Fruit fly (Drosophila melanogaster) whole organism, embryonic: Measurements from ENCODE around the gene CG16719.
A peak's percentile ranks its signal among the peaks of the same experiment; 100 is the strongest.

Experiments used
- Ada2b ChIP-seq: fragments of 200-800 bp; sonication (Bioruptor generic); IDR thresholded peaks from 2 replicates; pipeline ENCODE4 v1.3.6; 2022; ENCODE audit warnings: missing biosample characterization, missing genetic modification characterization
- Aef1 ChIP-seq: fragments of 200-800 bp; sonication (Bioruptor generic); IDR thresholded peaks from 3 replicates; pipeline ENCODE4 v1.3.6; 2022; ENCODE audit warnings: missing biosample characterization, missing genetic modification characterization
- C15 ChIP-seq: fragments of 200-800 bp; sonication (Bioruptor generic); IDR thresholded peaks from 3 replicates; pipeline ENCODE4 v1.3.6; 2022; ENCODE audit warnings: missing biosample characterization, missing genetic modification characterization
- CG10462 ChIP-seq: fragments of 200-800 bp; sonication (Bioruptor generic); optimal IDR thresholded peaks from 2 replicates; lab custom pipeline; 2016; ENCODE audit warnings: missing biosample characterization, missing genetic modification characterization
- CG10543 ChIP-seq: fragments of 200-800 bp; sonication (Bioruptor generic); optimal IDR thresholded peaks from 3 replicates; lab custom pipeline; 2017; ENCODE audit warnings: missing biosample characterization, mild to moderate bottlenecking, missing genetic modification characterization, moderate library complexity
- CG12104 ChIP-seq: fragments of 200-800 bp; sonication (Bioruptor generic); optimal IDR thresholded peaks from 3 replicates; lab custom pipeline; 2016; ENCODE audit warnings: missing biosample characterization, missing genetic modification characterization
- CG12219 ChIP-seq: fragments of 200-800 bp; sonication (Bioruptor generic); optimal IDR thresholded peaks from 3 replicates; lab custom pipeline; 2018; ENCODE audit warnings: missing biosample characterization, mild to moderate bottlenecking, missing genetic modification characterization
- CG12659 ChIP-seq: fragments of 200-800 bp; sonication (Bioruptor generic); optimal IDR thresholded peaks from 3 replicates; lab custom pipeline; 2017; ENCODE audit warnings: mild to moderate bottlenecking, missing biosample characterization, missing genetic modification reagents, missing genetic modification characterization
- CG13296 ChIP-seq: fragments of 200-800 bp; sonication (Bioruptor generic); optimal IDR thresholded peaks from 3 replicates; lab custom pipeline; 2018; ENCODE audit warnings: missing biosample characterization, mild to moderate bottlenecking, missing genetic modification characterization
- CG14050 ChIP-seq: fragments of 200-800 bp; sonication (Bioruptor generic); IDR thresholded peaks from 3 replicates; pipeline ENCODE4 v1.3.6; 2022; ENCODE audit warnings: missing biosample characterization, missing genetic modification characterization
- CG17186 ChIP-seq: fragments of 200-800 bp; sonication (Bioruptor generic); optimal IDR thresholded peaks from 3 replicates; lab custom pipeline; 2017; ENCODE audit warnings: missing biosample characterization, missing genetic modification reagents, missing genetic modification characterization
- CG17359 ChIP-seq: fragments of 200-800 bp; sonication (Bioruptor generic); optimal IDR thresholded peaks from 3 replicates; lab custom pipeline; 2018; ENCODE audit warnings: missing biosample characterization, mild to moderate bottlenecking, missing genetic modification characterization, moderate library complexity
- CG2120 ChIP-seq: fragments of 200-800 bp; sonication (Bioruptor generic); optimal IDR thresholded peaks from 3 replicates; lab custom pipeline; 2016; ENCODE audit warnings: missing biosample characterization, missing genetic modification characterization
- CG31224 ChIP-seq: fragments of 200-800 bp; sonication (Bioruptor generic); IDR thresholded peaks from 2 replicates; pipeline ENCODE4 v1.3.6; 2022; ENCODE audit warnings: missing biosample characterization, missing genetic modification characterization
- CG31365 ChIP-seq: fragments of 200-800 bp; sonication (Bioruptor generic); optimal IDR thresholded peaks from 2 replicates; lab custom pipeline; 2018; ENCODE audit warnings: missing biosample characterization, mild to moderate bottlenecking, missing genetic modification characterization
- CG31441 ChIP-seq: fragments of 200-800 bp; sonication (Bioruptor generic); IDR thresholded peaks from 2 replicates; pipeline ENCODE4 v1.3.6; 2022; ENCODE audit warnings: missing biosample characterization, missing genetic modification characterization
- CG34422 ChIP-seq: fragments of 200-800 bp; sonication (Bioruptor generic); IDR thresholded peaks from 3 replicates; pipeline ENCODE4 v1.3.6; 2022; ENCODE audit warnings: missing biosample characterization, missing genetic modification characterization
- CG4404 ChIP-seq: fragments of 200-800 bp; sonication (Bioruptor generic); IDR thresholded peaks from 2 replicates; pipeline ENCODE4 v1.3.6; 2022; ENCODE audit warnings: missing biosample characterization, missing genetic modification characterization
- CG4854 ChIP-seq: fragments of 200-800 bp; sonication (Bioruptor generic); optimal IDR thresholded peaks from 2 replicates; lab custom pipeline; 2016; ENCODE audit warnings: missing biosample characterization, missing genetic modification characterization, inconsistent platforms
- CG6254 ChIP-seq: fragments of 200-800 bp; sonication (Bioruptor generic); optimal IDR thresholded peaks from 3 replicates; lab custom pipeline; 2017; ENCODE audit warnings: mild to moderate bottlenecking, missing biosample characterization, missing genetic modification reagents, missing genetic modification characterization
- CG6689 ChIP-seq: fragments of 200-800 bp; sonication (Bioruptor generic); IDR thresholded peaks from 2 replicates; pipeline ENCODE4 v1.3.6; 2022; ENCODE audit warnings: missing biosample characterization, missing genetic modification characterization
- CG6813 ChIP-seq: fragments of 200-800 bp; sonication (Bioruptor generic); optimal IDR thresholded peaks from 2 replicates; lab custom pipeline; 2017; ENCODE audit warnings: missing biosample characterization, missing genetic modification characterization, mild to moderate bottlenecking, moderate library complexity, missing genetic modification reagents
- CG7745 ChIP-seq: fragments of 200-800 bp; sonication (Bioruptor generic); optimal IDR thresholded peaks from 2 replicates; lab custom pipeline; 2018; ENCODE audit warnings: missing biosample characterization, mild to moderate bottlenecking, missing genetic modification characterization, moderate library complexity
- Dek ChIP-seq: fragments of 200-800 bp; sonication (Bioruptor generic); optimal IDR thresholded peaks from 3 replicates; lab custom pipeline; 2019; ENCODE audit warnings: missing biosample characterization, mild to moderate bottlenecking, missing genetic modification characterization, moderate library complexity
- Dll ChIP-seq: fragments of 200-800 bp; sonication (Bioruptor generic); IDR thresholded peaks from 4 replicates; pipeline ENCODE4 v1.3.6; 2022; ENCODE audit warnings: missing biosample characterization, missing genetic modification characterization; ENCODE audit not compliant: partially characterized antibody
- Fer1 ChIP-seq: fragments of 200-800 bp; sonication (Bioruptor generic); optimal IDR thresholded peaks from 2 replicates; lab custom pipeline; 2017; ENCODE audit warnings: missing biosample characterization, mild to moderate bottlenecking, missing genetic modification characterization
- Fer2 ChIP-seq: fragments of 200-800 bp; sonication (Bioruptor generic); optimal IDR thresholded peaks from 2 replicates; lab custom pipeline; 2018; ENCODE audit warnings: missing biosample characterization, mild to moderate bottlenecking, missing genetic modification characterization, moderate library complexity
- Gug ChIP-seq: fragments of 200-800 bp; sonication (Bioruptor generic); IDR thresholded peaks from 4 replicates; pipeline ENCODE4 v1.3.6; 2022; ENCODE audit warnings: missing biosample characterization, missing genetic modification characterization
- HLH3B ChIP-seq: fragments of 200-800 bp; sonication (Bioruptor generic); IDR thresholded peaks from 2 replicates; pipeline ENCODE4 v1.3.6; 2022; ENCODE audit warnings: missing biosample characterization, missing genetic modification characterization
- Max ChIP-seq: fragments of 200-800 bp; sonication (Bioruptor generic); optimal IDR thresholded peaks from 2 replicates; lab custom pipeline; 2016; ENCODE audit warnings: missing biosample characterization, mild to moderate bottlenecking, missing genetic modification characterization
- Ravus ChIP-seq: fragments of 200-800 bp; sonication (Bioruptor generic); IDR thresholded peaks from 2 replicates; pipeline ENCODE4 v1.3.6; 2022; ENCODE audit warnings: missing biosample characterization, missing genetic modification characterization
- Scr ChIP-seq: fragments of 200-800 bp; sonication (Bioruptor generic); IDR thresholded peaks from 2 replicates; pipeline ENCODE4 v1.3.6; 2022; ENCODE audit warnings: missing biosample characterization, missing genetic modification characterization; ENCODE audit not compliant: partially characterized antibody
- Sox100B ChIP-seq: fragments of 200-800 bp; sonication (Bioruptor generic); optimal IDR thresholded peaks from 3 replicates; lab custom pipeline; 2018; ENCODE audit warnings: missing biosample characterization, mild to moderate bottlenecking, missing genetic modification characterization
- Sox102F ChIP-seq: fragments of 200-800 bp; sonication (Bioruptor generic); optimal IDR thresholded peaks from 2 replicates; lab custom pipeline; 2018; ENCODE audit warnings: missing biosample characterization, mild to moderate bottlenecking, missing genetic modification characterization, moderate library complexity
- Spps ChIP-seq: fragments of 200-800 bp; sonication (Bioruptor generic); optimal IDR thresholded peaks from 2 replicates; lab custom pipeline; 2018; ENCODE audit warnings: missing biosample characterization, mild to moderate bottlenecking, missing genetic modification characterization
- Sry-β ChIP-seq: fragments of 200-800 bp; sonication (Bioruptor generic); optimal IDR thresholded peaks from 2 replicates; lab custom pipeline; 2018; ENCODE audit warnings: missing biosample characterization, mild to moderate bottlenecking, missing genetic modification characterization, moderate library complexity
- ase ChIP-seq: fragments of 200-800 bp; sonication (Bioruptor generic); IDR thresholded peaks from 3 replicates; pipeline ENCODE4 v1.3.6; 2022; ENCODE audit warnings: missing biosample characterization, missing genetic modification characterization
- ato ChIP-seq: fragments of 200-800 bp; sonication (Bioruptor generic); IDR thresholded peaks from 2 replicates; pipeline ENCODE4 v1.3.6; 2022; ENCODE audit warnings: missing biosample characterization, missing genetic modification characterization; ENCODE audit not compliant: partially characterized antibody
- az2 ChIP-seq: fragments of 200-800 bp; sonication (Bioruptor generic); optimal IDR thresholded peaks from 3 replicates; lab custom pipeline; 2016; ENCODE audit warnings: missing biosample characterization, missing genetic modification characterization
- caup ChIP-seq: fragments of 200-800 bp; sonication (Bioruptor generic); optimal IDR thresholded peaks from 3 replicates; lab custom pipeline; 2017; ENCODE audit warnings: missing biosample characterization, mild to moderate bottlenecking, missing genetic modification characterization, moderate library complexity; ENCODE audit not compliant: severe bottlenecking
- exex ChIP-seq: fragments of 200-800 bp; sonication (Bioruptor generic); optimal IDR thresholded peaks from 4 replicates; lab custom pipeline; 2018; ENCODE audit warnings: missing biosample characterization, mild to moderate bottlenecking, missing genetic modification characterization, moderate library complexity
- fd96Cb ChIP-seq: fragments of 200-800 bp; sonication (Bioruptor generic); optimal IDR thresholded peaks from 2 replicates; lab custom pipeline; 2018; ENCODE audit warnings: missing biosample characterization, mild to moderate bottlenecking, missing genetic modification characterization, moderate library complexity
- mam ChIP-seq: fragments of 200-800 bp; sonication (Bioruptor generic); optimal IDR thresholded peaks from 3 replicates; lab custom pipeline; 2016; ENCODE audit warnings: missing biosample characterization, missing genetic modification characterization
- nau ChIP-seq: fragments of 200-800 bp; sonication (Bioruptor generic); optimal IDR thresholded peaks from 3 replicates; lab custom pipeline; 2017; ENCODE audit warnings: missing biosample characterization, mild to moderate bottlenecking, missing genetic modification characterization, missing genetic modification reagents
- nom ChIP-seq: fragments of 200-800 bp; sonication (Bioruptor generic); optimal IDR thresholded peaks from 2 replicates; lab custom pipeline; 2017; ENCODE audit warnings: missing biosample characterization, missing genetic modification characterization, mild to moderate bottlenecking, moderate library complexity, missing genetic modification reagents
- onecut ChIP-seq: fragments of 200-800 bp; sonication (Bioruptor generic); IDR thresholded peaks from 2 replicates; pipeline ENCODE4 v1.3.6; 2022; ENCODE audit warnings: missing biosample characterization, missing genetic modification characterization
- tll ChIP-seq, 2 experiments: fragments of 200-800 bp in 1 of 2; fragments of >200 bp in 1 of 2; sonication (Bioruptor generic) in 1 of 2; optimal IDR thresholded peaks; 2 replicates each; lab custom pipeline; 2017 to 2019; ENCODE audit warnings: missing biosample characterization in 2 of 2, missing genetic modification characterization in 2 of 2, mild to moderate bottlenecking in 1 of 2, moderate library complexity in 1 of 2
- unpg ChIP-seq: fragments of 200-800 bp; sonication (Bioruptor generic); optimal IDR thresholded peaks from 3 replicates; lab custom pipeline; 2018; ENCODE audit warnings: missing biosample characterization, mild to moderate bottlenecking, missing genetic modification characterization, moderate library complexity
- wdn ChIP-seq: fragments of 200-800 bp; sonication (Bioruptor generic); IDR thresholded peaks from 2 replicates; pipeline ENCODE4 v1.3.6; 2022; ENCODE audit warnings: missing biosample characterization, missing genetic modification characterization

The CG16719 gene

DNA sequence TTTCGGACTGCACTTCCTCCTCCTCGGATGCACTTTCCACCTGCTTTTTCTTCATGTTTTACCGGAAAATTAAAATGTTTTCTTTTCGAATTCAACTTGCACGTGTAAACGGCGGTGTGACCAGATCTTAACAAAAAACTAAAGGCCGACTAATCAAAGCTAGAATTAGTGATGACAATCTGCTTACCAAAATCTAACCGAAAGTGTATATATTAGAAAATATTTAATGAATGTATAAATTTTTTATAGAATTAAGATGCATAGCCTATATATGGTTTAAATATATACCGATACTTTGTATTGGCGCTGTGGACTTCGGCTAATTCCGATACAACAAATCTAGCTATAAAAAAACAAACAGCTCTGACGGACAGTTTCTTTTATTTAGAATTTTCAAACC lies 34.0 kb downstream of the CG16719 start, which contains the start of the genes CG18178 and CG14174 (continued):
- TF ChIP-seq ato (GFP tag; lab: Robert Waterston, UW) (no peak), mam (GFP tag; lab: Kevin White, UChicago) (peak; percentile 29), tll (GFP tag; optimal IDR thresholded peaks at IDR 0.05; lab: Kevin White, UChicago) (no peak), CG17186 (GFP tag; lab: Kevin White, UChicago) (peak; percentile 40), CG6689 (GFP tag; lab: Robert Waterston, UW) (peak; percentile 67), Aef1 (GFP tag; lab: Robert Waterston, UW) (peak; percentile 65), wdn (GFP tag; lab: Robert Waterston, UW) (no peak), Max (peak; percentile 90), Dll (GFP tag; lab: Robert Waterston, UW) (peak; percentile 66), CG7745 (tag; lab: Kevin White, UChicago) (no peak), CG6254 (GFP tag; lab: Kevin White, UChicago) (peak; percentile 38), exex (tag; lab: Kevin White, UChicago) (peak; percentile 22), ase (GFP tag; lab: Robert Waterston, UW) (0 out of 3 replicates have a peak, but pooled peaks have one; percentile 42), HLH3B (GFP tag; lab: Robert Waterston, UW) (peak; percentile 68), onecut (peak; percentile 31; the same call in 1 of the 2 replicates), Sox102F (GFP tag; lab: Kevin White, UChicago) (peak; percentile 71), nom (peak; percentile 34), CG10543 (GFP tag; lab: Kevin White, UChicago) (peak; percentile 69), CG31224 (GFP tag; lab: Robert Waterston, UW) (peak; percentile 14; the same call in 1 of the 2 replicates), CG10462 (GFP tag; lab: Kevin White, UChicago) (peak; percentile 23), Fer2 (peak; percentile 63), Ravus (GFP tag; lab: Robert Waterston, UW) (no peak), CG12104 (GFP tag; lab: Kevin White, UChicago) (peak; percentile 28), CG31365 (tag; lab: Kevin White, UChicago) (no peak), Dek (tag; lab: Kevin White, UChicago) (peak; percentile 47), Sox100B (peak; percentile 73), Fer1 (GFP tag; lab: Kevin White, UChicago) (peak; percentile 78), CG2120 (GFP tag; lab: Kevin White, UChicago) (peak; percentile 67), nau (GFP tag; lab: Kevin White, UChicago) (no peak), CG14050 (GFP tag; lab: Robert Waterston, UW) (0 out of 3 replicates have a peak, but pooled peaks have one; percentile 37), fd96Cb (tag; lab: Kevin White, UChicago) (peak; percentile 63), CG12219 (peak; percentile 26), caup (GFP tag; lab: Kevin White, UChicago) (peak; percentile 57), CG4404 (GFP tag; lab: Robert Waterston, UW) (peak; percentile 62), C15 (GFP tag; lab: Robert Waterston, UW) (peak; percentile 14; the same call in 1 of the 3 replicates), CG6813 (no peak), CG31441 (GFP tag; lab: Robert Waterston, UW) (peak; percentile 69), Ada2b (GFP tag; lab: Robert Waterston, UW) (peak; percentile 33; the same call in 1 of the 2 replicates), Gug (peak; percentile 13; the same call in 1 of the 4 replicates), Sry-β (peak; percentile 96), Scr (GFP tag; lab: Robert Waterston, UW) (peak; percentile 63), Spps (tag; lab: Kevin White, UChicago) (peak; percentile 37), CG4854 (GFP tag; lab: Kevin White, UChicago) (peak; percentile 23), CG17359 (tag; lab: Kevin White, UChicago) (peak; percentile 53), unpg (GFP tag; lab: Kevin White, UChicago) (peak; percentile 56), az2 (GFP tag; lab: Kevin White, UChicago) (peak; percentile 64), CG12659 (peak; percentile 77), CG13296 (GFP tag; lab: Kevin White, UChicago) (peak; percentile 71), CG34422 (GFP tag; lab: Robert Waterston, UW) (peak; percentile 73)
